Fruit fly (Drosophila melanogaster) S2 (cell line): ENCODE measurements around the gene solo.

Source experiments
- CG8478 ChIP-seq: fragments of >200 bp; optimal IDR thresholded peaks from 2 replicates; lab custom pipeline; 2018
- CTCF ChIP-seq, 2 experiments: fragments of >200 bp; optimal IDR thresholded peaks; 2 replicates each; lab custom pipeline; 2018

DNA sequence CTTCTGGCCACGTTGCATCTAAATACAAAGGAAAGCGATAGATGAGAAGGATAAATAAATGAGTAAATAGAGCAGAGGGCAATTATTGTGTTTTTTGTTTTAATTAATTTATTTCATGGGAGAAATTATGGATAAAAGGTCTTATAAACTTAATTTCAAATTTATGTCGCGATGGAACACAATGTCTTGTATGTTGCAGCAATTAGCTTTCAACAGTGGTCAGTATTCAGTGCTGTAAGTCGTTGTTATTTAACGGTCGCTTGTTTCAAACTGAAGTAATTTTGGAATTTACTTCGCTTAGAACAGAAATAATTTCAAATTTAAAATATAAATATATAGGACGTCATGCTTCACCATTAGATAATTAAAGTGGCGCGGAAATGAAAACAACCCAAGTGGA is 56.5 kb downstream of the solo start:
- TF ChIP-seq CTCF (optimal IDR thresholded peaks at IDR 0.05; lab: Kevin White, UChicago) (no peak), CG8478 (lab: Kevin White, UChicago) (no peak)
